Fruit fly (Drosophila melanogaster) S2 (cell line): ENCODE results near the gene Arfrp1.

Experiments used
- CG8478 ChIP-seq: fragments of >200 bp; optimal IDR thresholded peaks from 2 replicates; lab custom pipeline; 2018
- CTCF ChIP-seq, 2 experiments: fragments of >200 bp; optimal IDR thresholded peaks; 2 replicates each; lab custom pipeline; 2018

DNA sequence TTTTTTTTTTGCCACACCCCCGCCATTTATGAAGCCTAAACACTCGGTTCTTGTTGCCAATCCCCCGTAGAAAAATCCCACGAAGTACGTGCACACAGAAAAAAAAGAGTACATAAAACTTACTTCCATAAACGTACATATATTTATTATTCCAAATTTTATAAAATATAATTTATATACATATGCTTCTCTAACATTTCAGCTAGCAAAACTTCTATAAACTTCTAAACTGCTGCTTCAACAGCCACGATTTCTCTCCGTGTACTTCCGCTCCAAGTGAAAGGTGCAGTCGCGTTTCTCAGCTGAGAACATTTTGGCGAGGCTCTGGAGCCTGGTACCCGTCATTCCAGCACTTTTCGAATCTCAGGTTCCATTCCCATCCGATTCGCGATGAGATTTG lies 44.2 kb upstream of the Arfrp1 start:
- TF ChIP-seq CG8478 (lab: Kevin White, UChicago) (no peak), CTCF (optimal IDR thresholded peaks at IDR 0.05; lab: Kevin White, UChicago) (no peak)
